Worm (Caenorhabditis elegans): ENCODE data around the gene R13H9.6.

The R13H9.6 gene

ce11 chrIV:5020533-5020932 is 47.9 kb downstream of the R13H9.6 start, which contains the start of gene T28H11.8:
T28H11.8 (minus strand) TSS chrIV:5020633.
- no peak for TF ChIP-seq ceh-16 (tag; optimal IDR thresholded peaks at IDR 0.05)
- TF ChIP-seq nhr-11 (tag; optimal IDR thresholded peaks at IDR 0.05) = no peak
- no peak for TF ChIP-seq nhr-237 (tag; optimal IDR thresholded peaks at IDR 0.05)
- TF ChIP-seq lin-39 (tag; optimal IDR thresholded peaks at IDR 0.05) = no peak
- no peak for TF ChIP-seq dmd-4 (tag; optimal IDR thresholded peaks at IDR 0.05)
- TF ChIP-seq nhr-6 (tag; optimal IDR thresholded peaks at IDR 0.05) = no peak
- no peak for TF ChIP-seq ama-1 (optimal IDR thresholded peaks at IDR 0.05)
- TF ChIP-seq R02D3.7 (tag; optimal IDR thresholded peaks at IDR 0.05) = no peak
- no peak for TF ChIP-seq fos-1 (tag; optimal IDR thresholded peaks at IDR 0.05)
- no peak for TF ChIP-seq sem-4 (tag; optimal IDR thresholded peaks at IDR 0.05)
- TF ChIP-seq elt-1 (tag; optimal IDR thresholded peaks at IDR 0.05) = no peak
- no peak for TF ChIP-seq F13H6.1 (tag; optimal IDR thresholded peaks at IDR 0.05)
- no peak for TF ChIP-seq lsy-2 (tag; optimal IDR thresholded peaks at IDR 0.05)
- TF ChIP-seq sma-9 (GFP tag; optimal IDR thresholded peaks at IDR 0.05) = no peak
- TF ChIP-seq sma-9 (tag; optimal IDR thresholded peaks at IDR 0.05) = no peak
- TF ChIP-seq gmeb-1 (tag; optimal IDR thresholded peaks at IDR 0.05) = no peak
